Worm (Caenorhabditis elegans) whole organism, young adult: ENCODE results near the gene egl-19.

ENCODE experiments used
- C06A6.2 ChIP-seq: fragments of 200-800 bp; sonication (Bioruptor generic); conservative IDR thresholded peaks from 2 replicates; pipeline ENCODE4 v1.3.6; 2022; ENCODE audit warnings: missing genetic modification characterization, missing compliant biosample characterization
- D2030.7 ChIP-seq: fragments of 200-800 bp; sonication (Bioruptor generic); IDR thresholded peaks from 2 replicates; pipeline ENCODE4 v1.3.6; 2022; ENCODE audit warnings: missing genetic modification reagents, missing genetic modification characterization, missing compliant biosample characterization
- F22D6.2 ChIP-seq: sonication (generic microtip); optimal IDR thresholded peaks from 2 replicates; lab custom pipeline; 2016; ENCODE audit warnings: mild to moderate bottlenecking, missing genetic modification characterization, missing compliant biosample characterization
- F33H1.4 ChIP-seq: fragments of 200-800 bp; sonication (Bioruptor generic); IDR thresholded peaks from 2 replicates; pipeline ENCODE4 v1.3.6; 2022; ENCODE audit warnings: missing genetic modification reagents, missing genetic modification characterization, missing compliant biosample characterization
- F37B4.10 ChIP-seq: fragments of 200-800 bp; sonication (Bioruptor generic); IDR thresholded peaks from 2 replicates; pipeline ENCODE4 v1.3.6; 2022; ENCODE audit warnings: missing genetic modification characterization, missing compliant biosample characterization
- F39B2.1 ChIP-seq: fragments of 200-800 bp; sonication (Bioruptor generic); IDR thresholded peaks from 2 replicates; pipeline ENCODE4 v1.3.6; 2022; ENCODE audit warnings: missing genetic modification reagents, missing genetic modification characterization, missing compliant biosample characterization
- F55B11.4 ChIP-seq: sonication (generic microtip); optimal IDR thresholded peaks from 2 replicates; lab custom pipeline; 2016; ENCODE audit warnings: missing compliant biosample characterization, missing genetic modification characterization, borderline replicate concordance; ENCODE audit not compliant: insufficient read depth
- F57A8.1 ChIP-seq: fragments of 200-800 bp; sonication (Bioruptor generic); optimal IDR thresholded peaks from 2 replicates; lab custom pipeline; 2018; ENCODE audit warnings: mild to moderate bottlenecking, missing genetic modification characterization, moderate library complexity, missing compliant biosample characterization
- F57C9.4 ChIP-seq: sonication (generic microtip); optimal IDR thresholded peaks from 2 replicates; lab custom pipeline; 2017; ENCODE audit warnings: mild to moderate bottlenecking, missing genetic modification characterization, missing compliant biosample characterization
- Y53G8AR.9 ChIP-seq: fragments of 200-800 bp; sonication (Bioruptor generic); conservative IDR thresholded peaks from 2 replicates; pipeline ENCODE4 v1.3.6; 2022; ENCODE audit warnings: missing genetic modification reagents, missing genetic modification characterization, missing compliant biosample characterization
- Y56A3A.18 ChIP-seq: fragments of 200-800 bp; sonication (Bioruptor generic); IDR thresholded peaks from 2 replicates; pipeline ENCODE4 v1.3.6; 2022; ENCODE audit warnings: missing genetic modification reagents, missing genetic modification characterization, missing compliant biosample characterization
- Y79H2A.3 ChIP-seq: fragments of 200-800 bp; sonication (Bioruptor generic); conservative IDR thresholded peaks from 2 replicates; pipeline ENCODE4 v1.3.6; 2022; ENCODE audit warnings: missing genetic modification reagents, missing genetic modification characterization, missing compliant biosample characterization
- ZK185.1 ChIP-seq: sonication (generic microtip); optimal IDR thresholded peaks from 2 replicates; lab custom pipeline; 2016; ENCODE audit warnings: mild to moderate bottlenecking, missing genetic modification characterization, missing compliant biosample characterization; ENCODE audit not compliant: poor library complexity, severe bottlenecking
- atf-7 ChIP-seq: sonication (generic microtip); optimal IDR thresholded peaks from 2 replicates; lab custom pipeline; 2017; ENCODE audit warnings: mild to moderate bottlenecking, missing genetic modification characterization, missing compliant biosample characterization
- athp-1 ChIP-seq: sonication (generic microtip); optimal IDR thresholded peaks from 2 replicates; lab custom pipeline; 2017; ENCODE audit warnings: mild to moderate bottlenecking, missing genetic modification characterization, missing compliant biosample characterization
- attf-6 ChIP-seq: fragments of 200-800 bp; sonication (Bioruptor generic); IDR thresholded peaks from 2 replicates; pipeline ENCODE4 v1.3.6; 2022; ENCODE audit warnings: missing genetic modification reagents, missing genetic modification characterization, missing compliant biosample characterization
- bed-2 ChIP-seq: fragments of 200-800 bp; sonication (Bioruptor generic); IDR thresholded peaks from 2 replicates; pipeline ENCODE4 v1.3.6; 2022; ENCODE audit warnings: missing genetic modification reagents, missing genetic modification characterization, missing compliant biosample characterization
- ceh-27 ChIP-seq: fragments of 200-800 bp; sonication (Bioruptor generic); optimal IDR thresholded peaks from 2 replicates; lab custom pipeline; 2018; ENCODE audit warnings: mild to moderate bottlenecking, missing genetic modification characterization, moderate library complexity, missing compliant biosample characterization
- ceh-58 ChIP-seq: fragments of 200-800 bp; sonication (Bioruptor generic); IDR thresholded peaks from 2 replicates; pipeline ENCODE4 v1.3.6; 2022; ENCODE audit warnings: missing genetic modification characterization, missing compliant biosample characterization
- ceh-79 ChIP-seq: sonication (generic microtip); optimal IDR thresholded peaks from 2 replicates; lab custom pipeline; 2017; ENCODE audit warnings: mild to moderate bottlenecking, missing genetic modification characterization, missing compliant biosample characterization
- ceh-91 ChIP-seq: fragments of 200-800 bp; sonication (Bioruptor generic); IDR thresholded peaks from 2 replicates; pipeline ENCODE4 v1.3.6; 2022; ENCODE audit warnings: missing genetic modification reagents, missing genetic modification characterization, missing compliant biosample characterization
- die-1 ChIP-seq: sonication (generic microtip); optimal IDR thresholded peaks from 2 replicates; lab custom pipeline; 2016; ENCODE audit warnings: missing genotype, mild to moderate bottlenecking, missing genetic modification characterization, missing compliant biosample characterization
- efl-1 ChIP-seq: fragments of 150-350 bp; optimal IDR thresholded peaks from 2 replicates; lab custom pipeline; 2014; ENCODE audit warnings: missing biosample characterization, missing genetic modification reagents, missing genetic modification characterization
- ets-4 ChIP-seq: fragments of 200-800 bp; sonication (Bioruptor generic); optimal IDR thresholded peaks from 2 replicates; lab custom pipeline; 2018; ENCODE audit warnings: mild to moderate bottlenecking, missing genetic modification characterization, missing compliant biosample characterization
- fkh-3 ChIP-seq: sonication (generic microtip); optimal IDR thresholded peaks from 2 replicates; lab custom pipeline; 2016; ENCODE audit warnings: mild to moderate bottlenecking, missing genetic modification characterization, missing compliant biosample characterization
- gei-17 ChIP-seq: fragments of 200-800 bp; sonication (Bioruptor generic); optimal IDR thresholded peaks from 2 replicates; lab custom pipeline; 2018; ENCODE audit warnings: mild to moderate bottlenecking, missing genetic modification characterization, missing compliant biosample characterization
- him-1 ChIP-seq: sonication (generic microtip); optimal IDR thresholded peaks from 2 replicates; lab custom pipeline; 2016; ENCODE audit warnings: missing genotype, missing genetic modification reagents, missing genetic modification characterization, missing compliant biosample characterization
- hlh-12 ChIP-seq: sonication (generic microtip); optimal IDR thresholded peaks from 2 replicates; lab custom pipeline; 2016; ENCODE audit warnings: missing genetic modification characterization, missing compliant biosample characterization
- hlh-26 ChIP-seq: fragments of 200-800 bp; sonication (Bioruptor generic); conservative IDR thresholded peaks from 2 replicates; pipeline ENCODE4 v1.3.6; 2022; ENCODE audit warnings: missing genetic modification reagents, missing genetic modification characterization, missing compliant biosample characterization
- hmg-20 ChIP-seq: fragments of 200-800 bp; sonication (Bioruptor generic); IDR thresholded peaks from 2 replicates; pipeline ENCODE4 v1.3.6; 2022; ENCODE audit warnings: missing genetic modification reagents, missing genetic modification characterization, missing compliant biosample characterization
- lin-26 ChIP-seq: fragments of 200-800 bp; sonication (Bioruptor generic); IDR thresholded peaks from 2 replicates; pipeline ENCODE4 v1.3.6; 2022; ENCODE audit warnings: missing genetic modification reagents, missing genetic modification characterization, missing compliant biosample characterization
- lin-40 ChIP-seq: sonication (generic microtip); optimal IDR thresholded peaks from 2 replicates; lab custom pipeline; 2016; ENCODE audit warnings: missing genetic modification characterization, mild to moderate bottlenecking, missing compliant biosample characterization, missing genotype, missing genetic modification reagents
- lin-54 ChIP-seq: fragments of 200-800 bp; sonication (Bioruptor generic); optimal IDR thresholded peaks from 2 replicates; lab custom pipeline; 2018; ENCODE audit warnings: mild to moderate bottlenecking, missing genetic modification characterization, missing compliant biosample characterization
- lir-1 ChIP-seq: fragments of 200-800 bp; sonication (Bioruptor generic); conservative IDR thresholded peaks from 2 replicates; pipeline ENCODE4 v1.3.6; 2022; ENCODE audit warnings: missing genetic modification reagents, missing genetic modification characterization, missing compliant biosample characterization
- lsl-1 ChIP-seq: fragments of 200-800 bp; sonication (Bioruptor generic); optimal IDR thresholded peaks from 2 replicates; lab custom pipeline; 2018; ENCODE audit warnings: mild to moderate bottlenecking, missing genetic modification characterization, moderate library complexity, missing compliant biosample characterization
- madf-3 ChIP-seq: fragments of 200-800 bp; sonication (Bioruptor generic); IDR thresholded peaks from 2 replicates; pipeline ENCODE4 v1.3.6; 2022; ENCODE audit warnings: missing genetic modification reagents, missing genetic modification characterization, missing compliant biosample characterization
- madf-8 ChIP-seq: fragments of 200-800 bp; sonication (Bioruptor generic); conservative IDR thresholded peaks from 2 replicates; pipeline ENCODE4 v1.3.6; 2022; ENCODE audit warnings: missing genetic modification reagents, missing genetic modification characterization, missing compliant biosample characterization
- mxl-1 ChIP-seq: sonication (generic microtip); optimal IDR thresholded peaks from 2 replicates; lab custom pipeline; 2016; ENCODE audit warnings: missing genetic modification characterization, missing compliant biosample characterization
- nhr-120 ChIP-seq: fragments of 200-800 bp; sonication (Bioruptor generic); IDR thresholded peaks from 2 replicates; pipeline ENCODE4 v1.3.6; 2022; ENCODE audit warnings: missing genetic modification characterization, missing compliant biosample characterization
- pha-4 ChIP-seq: fragments of 150-350 bp; sonication (generic microtip); optimal IDR thresholded peaks from 2 replicates; lab custom pipeline; 2014; ENCODE audit warnings: missing biosample characterization, missing genetic modification reagents, missing genetic modification characterization
- rcor-1 ChIP-seq: fragments of 200-800 bp; sonication (Bioruptor generic); IDR thresholded peaks from 2 replicates; pipeline ENCODE4 v1.3.6; 2022; ENCODE audit warnings: missing genetic modification reagents, missing genetic modification characterization, missing compliant biosample characterization
- rpc-1 ChIP-seq, 2 experiments: fragments of 150-350 bp in 1 of 2; sonication (generic microtip) in 1 of 2; optimal IDR thresholded peaks; 2 replicates each; lab custom pipeline; 2014 to 2018; ENCODE audit warnings: missing biosample characterization in 1 of 2, missing genetic modification characterization in 1 of 2, missing genetic modification reagents in 1 of 2, missing genotype in 1 of 2
- sdz-38 ChIP-seq: sonication (generic microtip); optimal IDR thresholded peaks from 2 replicates; lab custom pipeline; 2016; ENCODE audit warnings: missing genotype, missing genetic modification characterization, missing compliant biosample characterization
- sea-2 ChIP-seq: fragments of 200-800 bp; sonication (Bioruptor generic); IDR thresholded peaks from 2 replicates; pipeline ENCODE4 v1.3.6; 2022; ENCODE audit warnings: missing genetic modification characterization, missing compliant biosample characterization
- snpc-1.1 ChIP-seq: sonication (generic microtip); optimal IDR thresholded peaks from 2 replicates; lab custom pipeline; 2017; ENCODE audit warnings: missing genetic modification characterization, mild to moderate bottlenecking, missing compliant biosample characterization, antibody characterized with exemption, moderate library complexity, missing genotype, missing genetic modification reagents; ENCODE audit not compliant: insufficient read depth
- snpc-1.3 ChIP-seq: sonication (generic microtip); optimal IDR thresholded peaks from 2 replicates; lab custom pipeline; 2017; ENCODE audit warnings: missing genetic modification characterization, mild to moderate bottlenecking, missing compliant biosample characterization, antibody characterized with exemption, moderate library complexity, missing genotype, missing genetic modification reagents; ENCODE audit not compliant: insufficient read depth
- tbp1 ChIP-seq: fragments of 200-800 bp; sonication (Bioruptor generic); optimal IDR thresholded peaks from 2 replicates; lab custom pipeline; 2018; ENCODE audit warnings: mild to moderate bottlenecking, missing genetic modification characterization, missing compliant biosample characterization
- zfh-2 ChIP-seq: fragments of 200-800 bp; sonication (Bioruptor generic); conservative IDR thresholded peaks from 2 replicates; pipeline ENCODE4 v1.3.6; 2022; ENCODE audit warnings: missing genetic modification reagents, missing genetic modification characterization, missing compliant biosample characterization
- ztf-3 ChIP-seq: fragments of 200-800 bp; sonication (Bioruptor generic); optimal IDR thresholded peaks from 2 replicates; lab custom pipeline; 2018; ENCODE audit warnings: mild to moderate bottlenecking, missing genetic modification characterization, missing compliant biosample characterization
- ztf-6 ChIP-seq: fragments of 200-800 bp; sonication (Bioruptor generic); IDR thresholded peaks from 2 replicates; pipeline ENCODE4 v1.3.6; 2022; ENCODE audit warnings: missing genetic modification reagents, missing genetic modification characterization, missing compliant biosample characterization

Gene egl-19

DNA sequence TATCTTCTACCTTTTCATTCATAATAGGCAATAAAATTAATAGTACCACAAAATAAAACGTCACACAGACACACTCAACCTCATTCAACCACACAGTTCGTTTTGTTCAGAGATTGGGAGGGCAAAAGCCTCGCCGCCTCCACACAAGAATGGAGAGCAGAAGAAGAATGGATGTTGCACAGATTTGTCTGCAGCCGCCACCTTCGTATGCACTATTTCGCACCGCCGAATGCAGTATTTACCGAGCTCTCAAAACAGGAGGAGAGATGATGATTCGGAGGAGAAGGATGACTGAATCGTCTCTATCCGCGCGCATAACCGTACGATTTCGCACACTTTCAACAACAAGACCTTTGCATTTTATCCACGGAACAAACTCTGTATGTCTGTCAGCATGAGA, 7.9 kb upstream of the egl-19 start (continued):
- no peak for TF ChIP-seq nhr-120 (GFP tag; lab: Robert Waterston, UW)
- no peak for TF ChIP-seq ztf-6 (GFP tag; lab: Robert Waterston, UW)
- no peak for TF ChIP-seq madf-8 (GFP tag; lab: Robert Waterston, UW)
- no peak for TF ChIP-seq snpc-1.3 (tag; lab: Kevin White, UChicago)
- no peak for TF ChIP-seq F55B11.4 (tag; lab: Kevin White, UChicago)
- TF ChIP-seq pha-4 (tag; lab: Kevin White, UChicago), result no peak
- no peak for TF ChIP-seq ceh-91
- no peak for TF ChIP-seq lsl-1 (GFP tag; lab: Kevin White, UChicago)
- TF ChIP-seq C06A6.2 (GFP tag; lab: Robert Waterston, UW), result no peak
- no peak for TF ChIP-seq bed-2 (GFP tag; lab: Robert Waterston, UW)
- no peak for TF ChIP-seq fkh-3 (tag; lab: Kevin White, UChicago)
- 0 out of 2 replicates have a peak, but pooled peaks have one; percentile 55 for TF ChIP-seq madf-3 (GFP tag; lab: Robert Waterston, UW)
- TF ChIP-seq F39B2.1 (GFP tag; lab: Robert Waterston, UW), result no peak
- no peak for TF ChIP-seq efl-1 (GFP tag; lab: Kevin White, UChicago)
- no peak for TF ChIP-seq lin-26 (GFP tag; lab: Robert Waterston, UW)
- TF ChIP-seq zfh-2 (GFP tag; lab: Robert Waterston, UW), result no peak; the same call in 1 of the 2 replicates
- TF ChIP-seq F37B4.10 (GFP tag; lab: Robert Waterston, UW), result no peak
- no peak for TF ChIP-seq hmg-20 (GFP tag; lab: Robert Waterston, UW)
- no peak for TF ChIP-seq lin-40
- TF ChIP-seq ceh-27 (GFP tag; lab: Kevin White, UChicago), result no peak
- TF ChIP-seq snpc-1.1 (tag; lab: Kevin White, UChicago), result no peak
- TF ChIP-seq lir-1 (GFP tag; lab: Robert Waterston, UW), result no peak
- no peak for TF ChIP-seq die-1
- no peak for TF ChIP-seq sea-2 (GFP tag; lab: Robert Waterston, UW)
- TF ChIP-seq F33H1.4, result no peak
- no peak for TF ChIP-seq him-1 (tag; lab: Kevin White, UChicago)
- TF ChIP-seq D2030.7 (GFP tag; lab: Robert Waterston, UW), result no peak
- no peak for TF ChIP-seq gei-17 (GFP tag; lab: Kevin White, UChicago)
- no peak for TF ChIP-seq Y53G8AR.9 (GFP tag; lab: Robert Waterston, UW)
- no peak for TF ChIP-seq F57C9.4
- no peak for TF ChIP-seq sdz-38 (tag; lab: Kevin White, UChicago)
- no peak for TF ChIP-seq F22D6.2 (tag; lab: Kevin White, UChicago)
- no peak for TF ChIP-seq ceh-58 (GFP tag; lab: Robert Waterston, UW)
- no peak for TF ChIP-seq ztf-3 (GFP tag; lab: Kevin White, UChicago)
- TF ChIP-seq ceh-79, result no peak
- TF ChIP-seq hlh-26 (GFP tag; lab: Robert Waterston, UW), result no peak
- TF ChIP-seq F57A8.1 (GFP tag; lab: Kevin White, UChicago), result no peak
- TF ChIP-seq ZK185.1 (tag; lab: Kevin White, UChicago), result no peak
- peak; percentile 44 for TF ChIP-seq athp-1 (tag; lab: Kevin White, UChicago)
- no peak for TF ChIP-seq ets-4 (GFP tag; lab: Kevin White, UChicago)
- no peak for TF ChIP-seq mxl-1
- no peak for TF ChIP-seq tbp1
- TF ChIP-seq rpc-1 (optimal IDR thresholded peaks at IDR 0.05; lab: Kevin White, UChicago), result no peak
- no peak for TF ChIP-seq rpc-1 (tag; optimal IDR thresholded peaks at IDR 0.05; lab: Kevin White, UChicago)
- TF ChIP-seq attf-6 (GFP tag; lab: Robert Waterston, UW), result no peak
- no peak for TF ChIP-seq rcor-1 (GFP tag; lab: Robert Waterston, UW)
- TF ChIP-seq atf-7 (tag; lab: Kevin White, UChicago), result no peak
- no peak for TF ChIP-seq hlh-12 (tag; lab: Kevin White, UChicago)
- no peak for TF ChIP-seq Y56A3A.18 (GFP tag; lab: Robert Waterston, UW)
- no peak for TF ChIP-seq lin-54 (GFP tag; lab: Kevin White, UChicago)
- no peak for TF ChIP-seq Y79H2A.3 (GFP tag; lab: Robert Waterston, UW)
